Fruit fly (Drosophila melanogaster) whole organism, embryonic: Measurements from ENCODE around the gene kat80.

Experiments used
- Antp ChIP-seq: fragments of 200-800 bp; sonication (Bioruptor generic); optimal IDR thresholded peaks from 3 replicates; lab custom pipeline; 2016; ENCODE audit warnings: missing biosample characterization, missing genetic modification characterization
- CG10979 ChIP-seq: fragments of 200-800 bp; sonication (Bioruptor generic); optimal IDR thresholded peaks from 2 replicates; lab custom pipeline; 2018; ENCODE audit warnings: missing biosample characterization, mild to moderate bottlenecking, missing genetic modification characterization, moderate library complexity
- CG12104 ChIP-seq: fragments of 200-800 bp; sonication (Bioruptor generic); optimal IDR thresholded peaks from 3 replicates; lab custom pipeline; 2016; ENCODE audit warnings: missing biosample characterization, missing genetic modification characterization
- CG12942 ChIP-seq: fragments of 200-800 bp; sonication (Bioruptor generic); optimal IDR thresholded peaks from 3 replicates; lab custom pipeline; 2016; ENCODE audit warnings: missing biosample characterization, missing genetic modification characterization
- CG15073 ChIP-seq: fragments of 200-800 bp; sonication (Bioruptor generic); optimal IDR thresholded peaks from 2 replicates; lab custom pipeline; 2016; ENCODE audit warnings: missing biosample characterization, missing genetic modification characterization
- CG1602 ChIP-seq: fragments of 200-800 bp; sonication (Bioruptor generic); optimal IDR thresholded peaks from 3 replicates; lab custom pipeline; 2016; ENCODE audit warnings: missing biosample characterization, missing genetic modification characterization
- CG1792 ChIP-seq: fragments of 200-800 bp; sonication (Bioruptor generic); optimal IDR thresholded peaks from 2 replicates; lab custom pipeline; 2016; ENCODE audit warnings: missing biosample characterization, missing genetic modification characterization
- CG2199 ChIP-seq: fragments of 200-800 bp; sonication (Bioruptor generic); IDR thresholded peaks from 3 replicates; pipeline ENCODE4 v1.3.6; 2022; ENCODE audit warnings: missing biosample characterization, missing genetic modification characterization
- CG31388 ChIP-seq: fragments of 200-800 bp; sonication (Bioruptor generic); optimal IDR thresholded peaks from 2 replicates; lab custom pipeline; 2016; ENCODE audit warnings: missing biosample characterization, missing genetic modification characterization
- CG32532 ChIP-seq: fragments of 200-800 bp; sonication (Bioruptor generic); IDR thresholded peaks from 2 replicates; pipeline ENCODE4 v1.3.6; 2022; ENCODE audit warnings: missing biosample characterization, missing genetic modification characterization
- CG34422 ChIP-seq: fragments of 200-800 bp; sonication (Bioruptor generic); IDR thresholded peaks from 3 replicates; pipeline ENCODE4 v1.3.6; 2022; ENCODE audit warnings: missing biosample characterization, missing genetic modification characterization
- CG4617 ChIP-seq: fragments of 200-800 bp; sonication (Bioruptor generic); optimal IDR thresholded peaks from 3 replicates; lab custom pipeline; 2016; ENCODE audit warnings: missing biosample characterization, missing genetic modification characterization, borderline replicate concordance
- CG6175 ChIP-seq: fragments of 200-800 bp; sonication (Bioruptor generic); IDR thresholded peaks from 3 replicates; pipeline ENCODE4 v1.3.6; 2022; ENCODE audit warnings: missing biosample characterization, missing genetic modification characterization
- CG8765 ChIP-seq: fragments of 200-800 bp; sonication (Bioruptor generic); IDR thresholded peaks from 2 replicates; pipeline ENCODE4 v1.3.6; 2022; ENCODE audit warnings: missing biosample characterization, missing genetic modification characterization
- Camta ChIP-seq: fragments of 200-800 bp; sonication (Bioruptor generic); optimal IDR thresholded peaks from 2 replicates; lab custom pipeline; 2016; ENCODE audit warnings: missing biosample characterization, missing genetic modification characterization
- CkIIα-i1 ChIP-seq: fragments of 200-800 bp; sonication (Bioruptor generic); IDR thresholded peaks from 2 replicates; pipeline ENCODE4 v1.3.6; 2022; ENCODE audit warnings: missing biosample characterization, missing genetic modification characterization
- Eip74EF ChIP-seq, 2 experiments: fragments of 200-800 bp in 1 of 2; fragments of >200 bp in 1 of 2; sonication (Bioruptor generic) in 1 of 2; optimal IDR thresholded peaks; 2 replicates each; lab custom pipeline; 2017 to 2019; ENCODE audit warnings: missing biosample characterization in 2 of 2, missing genetic modification characterization in 2 of 2, mild to moderate bottlenecking in 1 of 2, moderate library complexity in 1 of 2
- HLH3B ChIP-seq: fragments of 200-800 bp; sonication (Bioruptor generic); IDR thresholded peaks from 2 replicates; pipeline ENCODE4 v1.3.6; 2022; ENCODE audit warnings: missing biosample characterization, missing genetic modification characterization
- Jarid2 ChIP-seq: fragments of 200-800 bp; sonication (Bioruptor generic); optimal IDR thresholded peaks from 3 replicates; lab custom pipeline; 2017; ENCODE audit warnings: mild to moderate bottlenecking, missing biosample characterization, missing genetic modification reagents, missing genetic modification characterization
- Kr ChIP-seq: fragments of 200-800 bp; sonication (Bioruptor generic); optimal IDR thresholded peaks from 2 replicates; lab custom pipeline; 2017; ENCODE audit warnings: missing biosample characterization, mild to moderate bottlenecking, missing genetic modification characterization
- MESR4 ChIP-seq: fragments of 200-800 bp; sonication (Bioruptor generic); optimal IDR thresholded peaks from 2 replicates; lab custom pipeline; 2018; ENCODE audit warnings: missing biosample characterization, mild to moderate bottlenecking, missing genetic modification characterization, moderate library complexity
- NK7.1 ChIP-seq: fragments of 200-800 bp; sonication (Bioruptor generic); optimal IDR thresholded peaks from 3 replicates; lab custom pipeline; 2016; ENCODE audit warnings: missing biosample characterization, missing genetic modification characterization
- Ravus ChIP-seq: fragments of 200-800 bp; sonication (Bioruptor generic); IDR thresholded peaks from 2 replicates; pipeline ENCODE4 v1.3.6; 2022; ENCODE audit warnings: missing biosample characterization, missing genetic modification characterization
- Side ChIP-seq: fragments of 200-800 bp; sonication (Bioruptor generic); optimal IDR thresholded peaks from 2 replicates; lab custom pipeline; 2016; ENCODE audit warnings: missing biosample characterization, missing genetic modification characterization
- Sox100B ChIP-seq: fragments of 200-800 bp; sonication (Bioruptor generic); optimal IDR thresholded peaks from 3 replicates; lab custom pipeline; 2018; ENCODE audit warnings: missing biosample characterization, mild to moderate bottlenecking, missing genetic modification characterization
- ab ChIP-seq: fragments of 200-800 bp; sonication (Bioruptor generic); optimal IDR thresholded peaks from 2 replicates; lab custom pipeline; 2016; ENCODE audit warnings: missing biosample characterization, missing genetic modification characterization
- ara ChIP-seq: fragments of 200-800 bp; sonication (Bioruptor generic); IDR thresholded peaks from 2 replicates; pipeline ENCODE4 v1.3.6; 2022; ENCODE audit warnings: missing biosample characterization, missing genetic modification characterization
- caup ChIP-seq: fragments of 200-800 bp; sonication (Bioruptor generic); optimal IDR thresholded peaks from 3 replicates; lab custom pipeline; 2017; ENCODE audit warnings: missing biosample characterization, mild to moderate bottlenecking, missing genetic modification characterization, moderate library complexity; ENCODE audit not compliant: severe bottlenecking
- cg ChIP-seq: fragments of 200-800 bp; sonication (Bioruptor generic); optimal IDR thresholded peaks from 3 replicates; lab custom pipeline; 2019; ENCODE audit warnings: missing biosample characterization, mild to moderate bottlenecking, missing genetic modification characterization, moderate library complexity
- dmrt99B ChIP-seq: fragments of 200-800 bp; sonication (Bioruptor generic); optimal IDR thresholded peaks from 2 replicates; lab custom pipeline; 2018; ENCODE audit warnings: missing biosample characterization, mild to moderate bottlenecking, missing genetic modification characterization, moderate library complexity
- en ChIP-seq: fragments of 200-800 bp; sonication (Bioruptor generic); optimal IDR thresholded peaks from 2 replicates; lab custom pipeline; 2016; ENCODE audit warnings: missing biosample characterization, missing genetic modification characterization
- fd102C ChIP-seq: fragments of 200-800 bp; sonication (Bioruptor generic); optimal IDR thresholded peaks from 2 replicates; lab custom pipeline; 2018; ENCODE audit warnings: missing biosample characterization, mild to moderate bottlenecking, missing genetic modification characterization, moderate library complexity
- gcm ChIP-seq: fragments of 200-800 bp; sonication (Bioruptor generic); optimal IDR thresholded peaks from 2 replicates; lab custom pipeline; 2019; ENCODE audit warnings: missing biosample characterization, mild to moderate bottlenecking, missing genetic modification characterization, moderate library complexity
- grau ChIP-seq: fragments of 200-800 bp; optimal IDR thresholded peaks from 3 replicates; lab custom pipeline; 2019; ENCODE audit warnings: missing biosample characterization, mild to moderate bottlenecking, missing genetic modification characterization, moderate library complexity
- hth ChIP-seq: fragments of >200 bp; optimal IDR thresholded peaks from 2 replicates; lab custom pipeline; 2017; ENCODE audit warnings: inconsistent platforms
- insv ChIP-seq, 2 experiments: fragments of 200-800 bp; sonication (Bioruptor generic); optimal IDR thresholded peaks; 3 replicates each; lab custom pipeline; 2016 to 2018; ENCODE audit warnings: missing biosample characterization in 2 of 2, missing genetic modification characterization in 2 of 2
- luna ChIP-seq: fragments of 200-800 bp; sonication (Bioruptor generic); optimal IDR thresholded peaks from 2 replicates; lab custom pipeline; 2016; ENCODE audit warnings: missing biosample characterization, missing genetic modification characterization
- maf-S ChIP-seq: fragments of 200-800 bp; sonication (Bioruptor generic); optimal IDR thresholded peaks from 2 replicates; lab custom pipeline; 2016; ENCODE audit warnings: missing biosample characterization, missing genetic modification characterization
- mld ChIP-seq: fragments of 200-800 bp; sonication (Bioruptor generic); IDR thresholded peaks from 3 replicates; pipeline ENCODE4 v1.3.6; 2022; ENCODE audit warnings: missing biosample characterization, missing genetic modification characterization; ENCODE audit not compliant: partially characterized antibody
- pum ChIP-seq: fragments of 200-800 bp; sonication (Bioruptor generic); optimal IDR thresholded peaks from 2 replicates; lab custom pipeline; 2016; ENCODE audit warnings: missing biosample characterization, missing genetic modification characterization
- salm ChIP-seq: fragments of 200-800 bp; sonication (Bioruptor generic); optimal IDR thresholded peaks from 2 replicates; lab custom pipeline; 2018; ENCODE audit warnings: missing biosample characterization, mild to moderate bottlenecking, missing genetic modification characterization
- schlank ChIP-seq: fragments of 200-800 bp; sonication (Bioruptor generic); optimal IDR thresholded peaks from 2 replicates; lab custom pipeline; 2018; ENCODE audit warnings: missing biosample characterization, mild to moderate bottlenecking, missing genetic modification characterization
- sens ChIP-seq: fragments of 200-800 bp; sonication (Bioruptor generic); peaks from one replicate; lab custom pipeline; 2016; ENCODE audit warnings: missing biosample characterization, missing genetic modification characterization
- shn ChIP-seq: fragments of 200-800 bp; sonication (Bioruptor generic); optimal IDR thresholded peaks from 3 replicates; lab custom pipeline; 2016; ENCODE audit warnings: missing biosample characterization, missing genetic modification characterization
- sima ChIP-seq: fragments of 200-800 bp; sonication (Bioruptor generic); optimal IDR thresholded peaks from 2 replicates; lab custom pipeline; 2016; ENCODE audit warnings: missing biosample characterization, missing genetic modification characterization
- slbo ChIP-seq: fragments of 200-800 bp; sonication (Bioruptor generic); IDR thresholded peaks from 2 replicates; pipeline ENCODE4 v1.3.6; 2022; ENCODE audit warnings: missing biosample characterization, missing genetic modification characterization
- slp2 ChIP-seq: fragments of 200-800 bp; sonication (Bioruptor generic); optimal IDR thresholded peaks from 2 replicates; lab custom pipeline; 2016; ENCODE audit warnings: missing biosample characterization, missing genetic modification characterization
- so ChIP-seq: fragments of 200-800 bp; sonication (Bioruptor generic); IDR thresholded peaks from 3 replicates; pipeline ENCODE4 v1.3.6; 2022; ENCODE audit warnings: missing biosample characterization, missing genetic modification characterization
- sqz ChIP-seq: fragments of 200-800 bp; sonication (Bioruptor generic); optimal IDR thresholded peaks from 3 replicates; lab custom pipeline; 2018; ENCODE audit warnings: missing biosample characterization, mild to moderate bottlenecking, missing genetic modification characterization
- vnd ChIP-seq: fragments of 200-800 bp; sonication (Bioruptor generic); IDR thresholded peaks from 3 replicates; pipeline ENCODE4 v1.3.6; 2022; ENCODE audit warnings: missing biosample characterization, missing genetic modification characterization; ENCODE audit not compliant: partially characterized antibody
- vvl ChIP-seq: fragments of 200-800 bp; sonication (Bioruptor generic); IDR thresholded peaks from 2 replicates; pipeline ENCODE4 v1.3.6; 2022; ENCODE audit warnings: missing biosample characterization, missing genetic modification characterization
- wdn ChIP-seq: fragments of 200-800 bp; sonication (Bioruptor generic); IDR thresholded peaks from 2 replicates; pipeline ENCODE4 v1.3.6; 2022; ENCODE audit warnings: missing biosample characterization, missing genetic modification characterization
- zfh2 ChIP-seq: fragments of 200-800 bp; sonication (Bioruptor generic); optimal IDR thresholded peaks from 2 replicates; lab custom pipeline; 2016; ENCODE audit warnings: missing biosample characterization, missing genetic modification characterization

The kat80 gene

dm6 chrX:16244731-16245130, 31.2 kb downstream of the kat80 start (continued):
- TF ChIP-seq Kr, result no peak
- no peak for TF ChIP-seq MESR4 (GFP tag; lab: Kevin White, UChicago)
- peak; percentile 48; the same call in 1 of the 2 replicates for TF ChIP-seq CG32532 (GFP tag; lab: Robert Waterston, UW)
- TF ChIP-seq sqz (GFP tag; lab: Kevin White, UChicago), result no peak
- no peak for TF ChIP-seq pum (GFP tag; lab: Kevin White, UChicago)
- TF ChIP-seq so (GFP tag; lab: Robert Waterston, UW), result no peak
- peak; percentile 100 for TF ChIP-seq CG10979 (tag; lab: Kevin White, UChicago)
- no peak for TF ChIP-seq CG34422
- no peak for TF ChIP-seq cg (GFP tag; lab: Kevin White, UChicago)
- no peak for TF ChIP-seq hth (lab: Kevin White, UChicago)
- TF ChIP-seq CG12942 (GFP tag; lab: Kevin White, UChicago), result no peak
- TF ChIP-seq Ravus (GFP tag; lab: Robert Waterston, UW), result no peak
- no peak for TF ChIP-seq sens (GFP tag; lab: Kevin White, UChicago)
- no peak for TF ChIP-seq maf-S
- no peak for TF ChIP-seq shn (GFP tag; lab: Kevin White, UChicago)
- peak; percentile 19 for TF ChIP-seq grau (tag; lab: Kevin White, UChicago)
- no peak for TF ChIP-seq en (GFP tag; lab: Kevin White, UChicago)
- TF ChIP-seq Sox100B (GFP tag; lab: Kevin White, UChicago), result no peak
- no peak for TF ChIP-seq CG8765
- TF ChIP-seq fd102C (GFP tag; lab: Kevin White, UChicago), result no peak
- TF ChIP-seq insv (GFP tag; optimal IDR thresholded peaks at IDR 0.05; lab: Kevin White, UChicago), result peak in 1 of 2 experiments; percentile 1
- TF ChIP-seq dmrt99B (tag; lab: Kevin White, UChicago), result peak; percentile 2
- no peak for TF ChIP-seq salm (tag; lab: Kevin White, UChicago)
- TF ChIP-seq Eip74EF (GFP tag; optimal IDR thresholded peaks at IDR 0.05; lab: Kevin White, UChicago), result no peak
- no peak for TF ChIP-seq ara (GFP tag; lab: Robert Waterston, UW)
- no peak for TF ChIP-seq CG4617 (GFP tag; lab: Kevin White, UChicago)
- TF ChIP-seq CG6175, result no peak
- no peak for TF ChIP-seq slp2 (GFP tag; lab: Kevin White, UChicago)
- TF ChIP-seq mld (GFP tag; lab: Robert Waterston, UW), result no peak
- TF ChIP-seq CG1792 (GFP tag; lab: Kevin White, UChicago), result no peak
- no peak for TF ChIP-seq CG15073 (GFP tag; lab: Kevin White, UChicago)
- no peak for TF ChIP-seq gcm (GFP tag; lab: Kevin White, UChicago)
- TF ChIP-seq ab (GFP tag; lab: Kevin White, UChicago), result no peak
- no peak for TF ChIP-seq CkIIα-i1
- no peak for TF ChIP-seq HLH3B (GFP tag; lab: Robert Waterston, UW)
- no peak for TF ChIP-seq Antp (GFP tag; lab: Kevin White, UChicago)
- TF ChIP-seq Camta (GFP tag; lab: Kevin White, UChicago), result no peak
- no peak for TF ChIP-seq sima (GFP tag; lab: Kevin White, UChicago)
- peak; percentile 87 for TF ChIP-seq CG2199 (GFP tag; lab: Robert Waterston, UW)
- no peak for TF ChIP-seq Jarid2 (GFP tag; lab: Kevin White, UChicago)
- no peak for TF ChIP-seq CG1602 (GFP tag; lab: Kevin White, UChicago)
- TF ChIP-seq Side, result no peak
- no peak for TF ChIP-seq caup (GFP tag; lab: Kevin White, UChicago)
- TF ChIP-seq luna (GFP tag; lab: Kevin White, UChicago), result no peak
- TF ChIP-seq CG31388 (GFP tag; lab: Kevin White, UChicago), result no peak
- no peak for TF ChIP-seq vnd
- TF ChIP-seq slbo (GFP tag; lab: Robert Waterston, UW), result no peak; the same call in 1 of the 2 replicates
- no peak for TF ChIP-seq zfh2 (GFP tag; lab: Kevin White, UChicago)
- no peak for TF ChIP-seq vvl
- TF ChIP-seq NK7.1 (GFP tag; lab: Kevin White, UChicago), result no peak
- no peak for TF ChIP-seq wdn (GFP tag; lab: Robert Waterston, UW)
- no peak for TF ChIP-seq schlank (tag; lab: Kevin White, UChicago)
- TF ChIP-seq CG12104 (GFP tag; lab: Kevin White, UChicago), result no peak
